In genomic region chr3R:11778012-11778865, dm6 we compare ENCODE assay signal across 4 fruit fly cellular contexts.
TF ChIP-seq lines count a peak whose summit lies in the region.

No protein-coding gene starts in this region.

TF ChIP-seq in whole organism, adult, 20 proteins besides CTCF, POLR2A, EP300 and RAD21 (continued from another document):
- TF ChIP-seq Mnt (GFP tag; optimal IDR thresholded peaks at IDR 0.05; lab: Kevin White, UChicago), result peak; percentile 89
- TF ChIP-seq kay (GFP tag; lab: Kevin White, UChicago; ENCODE audit: borderline replicate concordance), result peak; percentile 75
- TF ChIP-seq CG7101 (tag; optimal IDR thresholded peaks at IDR 0.05; lab: Kevin White, UChicago), result peak; percentile 62

TF ChIP-seq in whole organism, embryonic, 481 proteins besides CTCF, POLR2A, EP300 and RAD21 (continued from another document and continues in another):
- no peak for TF ChIP-seq schlank (tag; optimal IDR thresholded peaks at IDR 0.05; lab: Kevin White, UChicago)
- peak; percentile 87 for TF ChIP-seq CG18262 (tag; optimal IDR thresholded peaks at IDR 0.05; lab: Kevin White, UChicago)
- peak; percentile 21 for TF ChIP-seq ATbp (GFP tag; optimal IDR thresholded peaks at IDR 0.05; lab: Kevin White, UChicago)
- peak; percentile 33 for TF ChIP-seq CG8359 (GFP tag; optimal IDR thresholded peaks at IDR 0.05; lab: Kevin White, UChicago; ENCODE audit: borderline replicate concordance)
- peak; percentile 47; the same call in 1 of the 3 replicates for TF ChIP-seq HLH4C (GFP tag; IDR thresholded peaks at IDR 0.05; lab: Robert Waterston, UW; ENCODE audit: partially characterized antibody)
- no peak for TF ChIP-seq emc (GFP tag; optimal IDR thresholded peaks at IDR 0.05; lab: Kevin White, UChicago)
- peak in 1 of 2 experiments; percentile 61 for TF ChIP-seq dpn (GFP tag; optimal IDR thresholded peaks at IDR 0.05; lab: Kevin White, UChicago)
- TF ChIP-seq stc (GFP tag; IDR thresholded peaks at IDR 0.05; lab: Robert Waterston, UW), result no peak; the same call in 1 of the 2 replicates
- TF ChIP-seq CG31224 (GFP tag; IDR thresholded peaks at IDR 0.05; lab: Robert Waterston, UW), result no peak
- no peak for TF ChIP-seq sr (GFP tag; IDR thresholded peaks at IDR 0.05; lab: Robert Waterston, UW)
- no peak for TF ChIP-seq hkb (optimal IDR thresholded peaks at IDR 0.05; lab: Kevin White, UChicago)
- TF ChIP-seq hkb (GFP tag; IDR thresholded peaks at IDR 0.05; lab: Robert Waterston, UW), result no peak
- TF ChIP-seq lab (GFP tag; optimal IDR thresholded peaks at IDR 0.05; lab: Kevin White, UChicago), result peak; percentile 63
- TF ChIP-seq bbx (GFP tag; IDR thresholded peaks at IDR 0.05; lab: Robert Waterston, UW; ENCODE audit: partially characterized antibody), result peak; percentile 67
- TF ChIP-seq BEAF-32 (GFP tag; optimal IDR thresholded peaks at IDR 0.05; lab: Kevin White, UChicago), result no peak
- peak; percentile 68 for TF ChIP-seq CG7839 (tag; optimal IDR thresholded peaks at IDR 0.05; lab: Kevin White, UChicago)
- TF ChIP-seq Hr78 (GFP tag; optimal IDR thresholded peaks at IDR 0.05; lab: Kevin White, UChicago), result peak in 1 of 2 experiments; percentile 67
- TF ChIP-seq Med (GFP tag; lab: Kevin White, UChicago), result peak; percentile 94
- TF ChIP-seq CG11093 (GFP tag; IDR thresholded peaks at IDR 0.05; lab: Robert Waterston, UW), result peak; percentile 45; the same call in 1 of the 3 replicates
- TF ChIP-seq chif (GFP tag; optimal IDR thresholded peaks at IDR 0.05; lab: Kevin White, UChicago), result peak; percentile 2 to 40
- peak; percentile 94 for TF ChIP-seq sens (GFP tag; lab: Kevin White, UChicago)
- peak; percentile 48 for TF ChIP-seq zfh2 (GFP tag; optimal IDR thresholded peaks at IDR 0.05; lab: Kevin White, UChicago)
- peak; percentile 94 for TF ChIP-seq row (GFP tag; IDR thresholded peaks at IDR 0.05; lab: Robert Waterston, UW)
- TF ChIP-seq amos (GFP tag; IDR thresholded peaks at IDR 0.05; lab: Robert Waterston, UW; ENCODE audit: partially characterized antibody), result peak; percentile 53
- peak; percentile 78; the same call in 1 of the 2 replicates for TF ChIP-seq crol (GFP tag; IDR thresholded peaks at IDR 0.05; lab: Robert Waterston, UW)
- TF ChIP-seq Hsf (GFP tag; optimal IDR thresholded peaks at IDR 0.05; lab: Kevin White, UChicago), result peak; percentile 18
- peak; percentile 8 for TF ChIP-seq oc (tag; optimal IDR thresholded peaks at IDR 0.05; lab: Kevin White, UChicago)
- TF ChIP-seq CG8944 (GFP tag; optimal IDR thresholded peaks at IDR 0.05; lab: Kevin White, UChicago), result peak; percentile 19
- no peak for TF ChIP-seq usp (GFP tag; optimal IDR thresholded peaks at IDR 0.05; lab: Kevin White, UChicago)
- TF ChIP-seq CG2116 (GFP tag; optimal IDR thresholded peaks at IDR 0.05; lab: Kevin White, UChicago), result peak; percentile 40
- TF ChIP-seq aop (GFP tag; IDR thresholded peaks at IDR 0.05; lab: Robert Waterston, UW), result peak; percentile 71
- peak; percentile 4 for TF ChIP-seq sqz (GFP tag; optimal IDR thresholded peaks at IDR 0.05; lab: Kevin White, UChicago)
- no peak for TF ChIP-seq pb (GFP tag; optimal IDR thresholded peaks at IDR 0.05; lab: Kevin White, UChicago)
- peak; percentile 51; the same call in 1 of the 2 replicates for TF ChIP-seq CG5953 (GFP tag; IDR thresholded peaks at IDR 0.05; lab: Robert Waterston, UW)
- TF ChIP-seq CG2199 (GFP tag; IDR thresholded peaks at IDR 0.05; lab: Robert Waterston, UW), result peak; percentile 95
- no peak for TF ChIP-seq CG43689 (GFP tag; IDR thresholded peaks at IDR 0.05; lab: Robert Waterston, UW)
- TF ChIP-seq CG16815 (GFP tag; optimal IDR thresholded peaks at IDR 0.05; lab: Kevin White, UChicago), result peak; percentile 82
- TF ChIP-seq pita (GFP tag; optimal IDR thresholded peaks at IDR 0.05; lab: Kevin White, UChicago), result no peak
- TF ChIP-seq Atf-2 (GFP tag; optimal IDR thresholded peaks at IDR 0.05; lab: Kevin White, UChicago), result no peak
- no peak for TF ChIP-seq CkIIα-i1 (GFP tag; IDR thresholded peaks at IDR 0.05; lab: Robert Waterston, UW)
- TF ChIP-seq Nf-YA (GFP tag; IDR thresholded peaks at IDR 0.05; lab: Robert Waterston, UW), result no peak
- no peak for TF ChIP-seq CG31388 (GFP tag; optimal IDR thresholded peaks at IDR 0.05; lab: Kevin White, UChicago)

TF ChIP-seq in whole organism, prepupa, 60 proteins besides CTCF, POLR2A, EP300 and RAD21 (continued from another document):
- TF ChIP-seq CG11294 (GFP tag; IDR thresholded peaks at IDR 0.05; lab: Robert Waterston, UW) (no peak; the same call in 1 of the 2 replicates), cyc (GFP tag; optimal IDR thresholded peaks at IDR 0.05; lab: Kevin White, UChicago) (peak; percentile 24), CG6163 (GFP tag; IDR thresholded peaks at IDR 0.05; lab: Robert Waterston, UW) (peak; percentile 73), CG16779 (tag; optimal IDR thresholded peaks at IDR 0.05; lab: Kevin White, UChicago) (peak; percentile 12), achi (GFP tag; optimal IDR thresholded peaks at IDR 0.05; lab: Kevin White, UChicago) (peak; percentile 80), lz (GFP tag; optimal IDR thresholded peaks at IDR 0.05; lab: Kevin White, UChicago) (peak; percentile 16), CG8319 (GFP tag; optimal IDR thresholded peaks at IDR 0.05; lab: Kevin White, UChicago) (peak; percentile 39), CG8632 (GFP tag; optimal IDR thresholded peaks at IDR 0.05; lab: Kevin White, UChicago) (peak; percentile 69), Ets21C (GFP tag; optimal IDR thresholded peaks at IDR 0.05; lab: Kevin White, UChicago) (no peak), Sox15 (GFP tag; optimal IDR thresholded peaks at IDR 0.05; lab: Kevin White, UChicago) (peak; percentile 77), CG31627 (GFP tag; optimal IDR thresholded peaks at IDR 0.05; lab: Kevin White, UChicago) (peak; percentile 34), pdm3 (GFP tag; optimal IDR thresholded peaks at IDR 0.05; lab: Kevin White, UChicago) (peak; percentile 46), fd59A (GFP tag; optimal IDR thresholded peaks at IDR 0.05; lab: Kevin White, UChicago) (peak; percentile 63), Hr38 (GFP tag; optimal IDR thresholded peaks at IDR 0.05; lab: Kevin White, UChicago) (no peak), CG6276 (GFP tag; optimal IDR thresholded peaks at IDR 0.05; lab: Kevin White, UChicago) (peak; percentile 53), Smox (GFP tag; optimal IDR thresholded peaks at IDR 0.05; lab: Kevin White, UChicago) (peak; percentile 38), CG1621 (tag; optimal IDR thresholded peaks at IDR 0.05; lab: Kevin White, UChicago) (peak; percentile 54), OdsH (GFP tag; optimal IDR thresholded peaks at IDR 0.05; lab: Kevin White, UChicago) (peak; percentile 78), acj6 (GFP tag; optimal IDR thresholded peaks at IDR 0.05; lab: Kevin White, UChicago) (peak; percentile 71), Hr39 (GFP tag; optimal IDR thresholded peaks at IDR 0.05; lab: Kevin White, UChicago) (peak; percentile 49), Lpt (GFP tag; optimal IDR thresholded peaks at IDR 0.05; lab: Kevin White, UChicago) (peak; percentile 48), spab (GFP tag; optimal IDR thresholded peaks at IDR 0.05; lab: Kevin White, UChicago) (peak; percentile 52), CG32006 (GFP tag; optimal IDR thresholded peaks at IDR 0.05; lab: Kevin White, UChicago) (peak; percentile 87), CG11762 (GFP tag; optimal IDR thresholded peaks at IDR 0.05; lab: Kevin White, UChicago; ENCODE audit: insufficient read depth) (peak; percentile 58), net (GFP tag; optimal IDR thresholded peaks at IDR 0.05; lab: Kevin White, UChicago) (peak; percentile 25), CG3032 (tag; optimal IDR thresholded peaks at IDR 0.05; lab: Kevin White, UChicago) (peak; percentile 46), Gug (GFP tag; IDR thresholded peaks at IDR 0.05; lab: Robert Waterston, UW) (peak; percentile 36; the same call in 1 of the 2 replicates), fkh (GFP tag; optimal IDR thresholded peaks at IDR 0.05; lab: Kevin White, UChicago) (no peak), CG10669 (GFP tag; optimal IDR thresholded peaks at IDR 0.05; lab: Kevin White, UChicago) (peak; percentile 7), Hr4 (GFP tag; optimal IDR thresholded peaks at IDR 0.05; lab: Kevin White, UChicago) (peak; percentile 67), CG34406 (GFP tag; optimal IDR thresholded peaks at IDR 0.05; lab: Kevin White, UChicago) (peak; percentile 61), Met (GFP tag; optimal IDR thresholded peaks at IDR 0.05; lab: Kevin White, UChicago) (peak; percentile 54), esn (GFP tag; optimal IDR thresholded peaks at IDR 0.05; lab: Kevin White, UChicago) (peak; percentile 63), Eip78C (GFP tag; lab: Kevin White, UChicago) (peak; percentile 85), salr (GFP tag; optimal IDR thresholded peaks at IDR 0.05; lab: Kevin White, UChicago) (peak in 1 of 2 experiments; percentile 80), CG9139 (GFP tag; optimal IDR thresholded peaks at IDR 0.05; lab: Kevin White, UChicago) (peak; percentile 63), CG11902 (GFP tag; optimal IDR thresholded peaks at IDR 0.05; lab: Kevin White, UChicago) (peak; percentile 47), Eip75B (GFP tag; optimal IDR thresholded peaks at IDR 0.05; lab: Kevin White, UChicago) (peak; percentile 69), dac (GFP tag; optimal IDR thresholded peaks at IDR 0.05; lab: Kevin White, UChicago) (peak; percentile 53), svp (GFP tag; lab: Kevin White, UChicago) (peak; percentile 81), vri (GFP tag; optimal IDR thresholded peaks at IDR 0.05; lab: Kevin White, UChicago) (no peak), eg (GFP tag; IDR thresholded peaks at IDR 0.05; lab: Robert Waterston, UW) (peak; percentile 61)
TF ChIP-seq in whole organism, prepupa: peak in this region for 52.

TF ChIP-seq in whole organism, pupa, 21 proteins besides CTCF, POLR2A, EP300 and RAD21 (continued from another document):
- TF ChIP-seq CG9948 (tag; optimal IDR thresholded peaks at IDR 0.05; lab: Kevin White, UChicago) (peak; percentile 44), D1 (tag; optimal IDR thresholded peaks at IDR 0.05; lab: Kevin White, UChicago) (no peak)
